Fruit fly (Drosophila melanogaster): ENCODE data around the gene Rfk.

Rfk gene

dm6 chr3R:7895457-7895856 lies 17.6 kb downstream of the Rfk start (continued):
- TF ChIP-seq CG15601 (tag; optimal IDR thresholded peaks at IDR 0.05) (no peak), ems (GFP tag; optimal IDR thresholded peaks at IDR 0.05) (peak; percentile 30), Side (GFP tag; optimal IDR thresholded peaks at IDR 0.05) (peak; percentile 61), Sin3A (optimal IDR thresholded peaks at IDR 0.05) (no peak), Ptx1 (GFP tag; IDR thresholded peaks at IDR 0.05) (peak; percentile 77), nerfin-2 (GFP tag; IDR thresholded peaks at IDR 0.05; ENCODE audit: partially characterized antibody) (no peak), pnt (GFP tag; optimal IDR thresholded peaks at IDR 0.05) (peak; percentile 30), tgo (GFP tag; IDR thresholded peaks at IDR 0.05) (peak; percentile 82), CG12769 (tag; optimal IDR thresholded peaks at IDR 0.05) (peak; percentile 72), croc (GFP tag; conservative IDR thresholded peaks at IDR 0.05) (no peak), CG1832 (GFP tag; optimal IDR thresholded peaks at IDR 0.05) (no peak), dmrt11E (tag; optimal IDR thresholded peaks at IDR 0.05) (no peak), CG5180 (GFP tag; optimal IDR thresholded peaks at IDR 0.05) (no peak), CG7839 (tag; optimal IDR thresholded peaks at IDR 0.05) (no peak), CG11093 (GFP tag; IDR thresholded peaks at IDR 0.05) (peak; percentile 50; the same call in 1 of the 3 replicates), CG4707 (GFP tag; optimal IDR thresholded peaks at IDR 0.05) (no peak), jing (GFP tag; optimal IDR thresholded peaks at IDR 0.05) (no peak), p53 (GFP tag; optimal IDR thresholded peaks at IDR 0.05) (no peak), CG17359 (tag; optimal IDR thresholded peaks at IDR 0.05) (no peak), dan (GFP tag; IDR thresholded peaks at IDR 0.05) (no peak), ab (GFP tag; optimal IDR thresholded peaks at IDR 0.05) (no peak), CG7963 (GFP tag; IDR thresholded peaks at IDR 0.05; ENCODE audit: partially characterized antibody) (no peak), Sox102F (GFP tag; optimal IDR thresholded peaks at IDR 0.05) (no peak), Neu2 (GFP tag; optimal IDR thresholded peaks at IDR 0.05; ENCODE audit: borderline replicate concordance) (no peak), Dip2 (GFP tag; IDR thresholded peaks at IDR 0.05) (no peak; the same call in 1 of the 2 replicates), CG4282 (GFP tag; optimal IDR thresholded peaks at IDR 0.05) (no peak), Camta (GFP tag; optimal IDR thresholded peaks at IDR 0.05) (peak; percentile 52), H15 (GFP tag; IDR thresholded peaks at IDR 0.05) (peak; percentile 60; the same call in 1 of the 3 replicates), D (optimal IDR thresholded peaks at IDR 0.05) (no peak), D (GFP tag; optimal IDR thresholded peaks at IDR 0.05) (no peak), HLH4C (GFP tag; IDR thresholded peaks at IDR 0.05; ENCODE audit: partially characterized antibody) (no peak), Blimp-1 (GFP tag; optimal IDR thresholded peaks at IDR 0.05) (no peak), vfl (GFP tag; optimal IDR thresholded peaks at IDR 0.05) (peak; percentile 49), CG6683 (GFP tag; optimal IDR thresholded peaks at IDR 0.05) (peak; percentile 47), Dref (GFP tag; IDR thresholded peaks at IDR 0.05) (no peak), CG1647 (GFP tag; optimal IDR thresholded peaks at IDR 0.05) (peak; percentile 37), Atf6 (GFP tag; IDR thresholded peaks at IDR 0.05) (peak; percentile 85), CG32767 (GFP tag; IDR thresholded peaks at IDR 0.05) (0 out of 2 replicates have a peak, but pooled peaks have one; percentile 15), Deaf1 (tag; optimal IDR thresholded peaks at IDR 0.05) (peak; percentile 57), Hand (GFP tag; optimal IDR thresholded peaks at IDR 0.05) (peak; percentile 57), Antp (GFP tag; optimal IDR thresholded peaks at IDR 0.05) (peak; percentile 48), peb (GFP tag; IDR thresholded peaks at IDR 0.05) (no peak), CG10274 (GFP tag; optimal IDR thresholded peaks at IDR 0.05) (peak; percentile 8), CG3407 (GFP tag; optimal IDR thresholded peaks at IDR 0.05) (no peak), hbn (GFP tag; IDR thresholded peaks at IDR 0.05; ENCODE audit: partially characterized antibody) (no peak), CG10431 (GFP tag; optimal IDR thresholded peaks at IDR 0.05) (no peak), da (GFP tag; optimal IDR thresholded peaks at IDR 0.05) (no peak), tin (GFP tag; optimal IDR thresholded peaks at IDR 0.05) (peak; percentile 30), crp (GFP tag; optimal IDR thresholded peaks at IDR 0.05) (no peak), lbe (GFP tag; optimal IDR thresholded peaks at IDR 0.05) (no peak), CG30020 (tag; optimal IDR thresholded peaks at IDR 0.05) (no peak)
